Fruit fly (Drosophila melanogaster) whole organism, embryonic: ENCODE measurements around the gene CG3726.
A peak's percentile ranks its signal among the peaks of the same experiment; 100 is the strongest.

Experiments used
- ATbp ChIP-seq: fragments of 200-800 bp; sonication (Bioruptor generic); optimal IDR thresholded peaks from 2 replicates; lab custom pipeline; 2017; ENCODE audit warnings: missing biosample characterization, mild to moderate bottlenecking, missing genetic modification characterization, missing genetic modification reagents
- Aef1 ChIP-seq: fragments of 200-800 bp; sonication (Bioruptor generic); IDR thresholded peaks from 3 replicates; pipeline ENCODE4 v1.3.6; 2022; ENCODE audit warnings: missing biosample characterization, missing genetic modification characterization
- Atf3 ChIP-seq: fragments of 200-800 bp; sonication (Bioruptor generic); optimal IDR thresholded peaks from 3 replicates; lab custom pipeline; 2016; ENCODE audit warnings: missing biosample characterization, missing genetic modification characterization
- Bteb2 ChIP-seq: fragments of 200-800 bp; sonication (Bioruptor generic); optimal IDR thresholded peaks from 2 replicates; lab custom pipeline; 2016; ENCODE audit warnings: missing biosample characterization, missing genetic modification characterization
- CG10979 ChIP-seq: fragments of 200-800 bp; sonication (Bioruptor generic); optimal IDR thresholded peaks from 2 replicates; lab custom pipeline; 2018; ENCODE audit warnings: missing biosample characterization, mild to moderate bottlenecking, missing genetic modification characterization, moderate library complexity
- CG12071 ChIP-seq: fragments of 200-800 bp; sonication (Bioruptor generic); optimal IDR thresholded peaks from 3 replicates; lab custom pipeline; 2018; ENCODE audit warnings: missing biosample characterization, mild to moderate bottlenecking, missing genetic modification characterization
- CG12236 ChIP-seq: fragments of 200-800 bp; sonication (Bioruptor generic); optimal IDR thresholded peaks from 2 replicates; lab custom pipeline; 2016; ENCODE audit warnings: missing biosample characterization, missing genetic modification characterization
- CG1233 ChIP-seq: fragments of 200-800 bp; sonication (Bioruptor generic); optimal IDR thresholded peaks from 4 replicates; lab custom pipeline; 2018; ENCODE audit warnings: missing biosample characterization, mild to moderate bottlenecking, missing genetic modification characterization
- CG12659 ChIP-seq: fragments of 200-800 bp; sonication (Bioruptor generic); optimal IDR thresholded peaks from 3 replicates; lab custom pipeline; 2017; ENCODE audit warnings: mild to moderate bottlenecking, missing biosample characterization, missing genetic modification reagents, missing genetic modification characterization
- CG14710 ChIP-seq: fragments of 200-800 bp; sonication (Bioruptor generic); optimal IDR thresholded peaks from 3 replicates; lab custom pipeline; 2019; ENCODE audit warnings: missing biosample characterization, mild to moderate bottlenecking, missing genetic modification characterization, moderate library complexity
- CG17361 ChIP-seq: fragments of 200-800 bp; sonication (Bioruptor generic); IDR thresholded peaks from 3 replicates; pipeline ENCODE4 v1.3.6; 2022; ENCODE audit warnings: missing biosample characterization, missing genetic modification characterization
- CG18476 ChIP-seq: fragments of 200-800 bp; sonication (Bioruptor generic); optimal IDR thresholded peaks from 2 replicates; lab custom pipeline; 2016; ENCODE audit warnings: missing biosample characterization, mild to moderate bottlenecking, missing genetic modification characterization
- CG31388 ChIP-seq: fragments of 200-800 bp; sonication (Bioruptor generic); optimal IDR thresholded peaks from 2 replicates; lab custom pipeline; 2016; ENCODE audit warnings: missing biosample characterization, missing genetic modification characterization
- CG3995 ChIP-seq: fragments of 200-800 bp; sonication (Bioruptor generic); optimal IDR thresholded peaks from 3 replicates; lab custom pipeline; 2016; ENCODE audit warnings: missing biosample characterization, missing genetic modification characterization
- CG42726 ChIP-seq: fragments of 200-800 bp; sonication (Bioruptor generic); IDR thresholded peaks from 2 replicates; pipeline ENCODE4 v1.3.6; 2022; ENCODE audit warnings: missing biosample characterization, missing genetic modification characterization; ENCODE audit not compliant: partially characterized antibody
- CG5245 ChIP-seq: fragments of 200-800 bp; sonication (Bioruptor generic); optimal IDR thresholded peaks from 3 replicates; lab custom pipeline; 2016; ENCODE audit warnings: missing biosample characterization, missing genetic modification characterization
- CG7963 ChIP-seq: fragments of 200-800 bp; sonication (Bioruptor generic); IDR thresholded peaks from 3 replicates; pipeline ENCODE4 v1.3.6; 2022; ENCODE audit warnings: missing biosample characterization, missing genetic modification characterization; ENCODE audit not compliant: partially characterized antibody
- Camta ChIP-seq: fragments of 200-800 bp; sonication (Bioruptor generic); optimal IDR thresholded peaks from 2 replicates; lab custom pipeline; 2016; ENCODE audit warnings: missing biosample characterization, missing genetic modification characterization
- CoRest ChIP-seq: fragments of 200-800 bp; sonication (Bioruptor generic); optimal IDR thresholded peaks from 3 replicates; lab custom pipeline; 2018; ENCODE audit warnings: missing biosample characterization, mild to moderate bottlenecking, missing genetic modification characterization, moderate library complexity
- Dad ChIP-seq: fragments of 200-800 bp; sonication (Bioruptor generic); optimal IDR thresholded peaks from 3 replicates; lab custom pipeline; 2016; ENCODE audit warnings: missing biosample characterization, missing genetic modification characterization
- Dip2 ChIP-seq: fragments of 200-800 bp; sonication (Bioruptor generic); IDR thresholded peaks from 2 replicates; pipeline ENCODE4 v1.3.6; 2022; ENCODE audit warnings: missing biosample characterization, missing genetic modification characterization
- Mad ChIP-seq: fragments of 200-800 bp; sonication (Bioruptor generic); optimal IDR thresholded peaks from 2 replicates; lab custom pipeline; 2016; ENCODE audit warnings: missing biosample characterization, missing genetic modification characterization
- Max ChIP-seq: fragments of 200-800 bp; sonication (Bioruptor generic); optimal IDR thresholded peaks from 2 replicates; lab custom pipeline; 2016; ENCODE audit warnings: missing biosample characterization, mild to moderate bottlenecking, missing genetic modification characterization
- PHDP ChIP-seq: fragments of 200-800 bp; sonication (Bioruptor generic); optimal IDR thresholded peaks from 3 replicates; lab custom pipeline; 2018; ENCODE audit warnings: missing biosample characterization, mild to moderate bottlenecking, missing genetic modification characterization, moderate library complexity
- Stat92E ChIP-seq, 3 experiments: fragments of >200 bp in 2 of 3; fragments of 200-800 bp in 1 of 3; sonication (Bioruptor generic) in 1 of 3; optimal IDR thresholded peaks; 2 replicates each; lab custom pipeline; 2017 to 2019; ENCODE audit warnings: missing biosample characterization in 3 of 3, missing genetic modification characterization in 3 of 3, mild to moderate bottlenecking in 1 of 3, moderate library complexity in 1 of 3
- TFAM ChIP-seq: fragments of 200-800 bp; sonication (Bioruptor generic); optimal IDR thresholded peaks from 2 replicates; lab custom pipeline; 2017; ENCODE audit warnings: missing biosample characterization, missing genetic modification characterization, inconsistent platforms
- amos ChIP-seq: fragments of 200-800 bp; sonication (Bioruptor generic); IDR thresholded peaks from 2 replicates; pipeline ENCODE4 v1.3.6; 2022; ENCODE audit warnings: missing biosample characterization, missing genetic modification characterization; ENCODE audit not compliant: partially characterized antibody
- ash1 ChIP-seq: fragments of 200-800 bp; sonication (Bioruptor generic); optimal IDR thresholded peaks from 2 replicates; lab custom pipeline; 2018; ENCODE audit warnings: missing biosample characterization, mild to moderate bottlenecking, missing genetic modification characterization
- bbx ChIP-seq: fragments of 200-800 bp; sonication (Bioruptor generic); IDR thresholded peaks from 2 replicates; pipeline ENCODE4 v1.3.6; 2022; ENCODE audit warnings: missing biosample characterization, missing genetic modification characterization; ENCODE audit not compliant: partially characterized antibody
- bsh ChIP-seq, 2 experiments: fragments of 200-800 bp; sonication (Bioruptor generic); optimal IDR thresholded peaks; 2 replicates each; lab custom pipeline; 2017 to 2018; ENCODE audit warnings: mild to moderate bottlenecking in 2 of 2, missing biosample characterization in 2 of 2, missing genetic modification characterization in 2 of 2, moderate library complexity in 1 of 2
- chm ChIP-seq: fragments of 200-800 bp; sonication (Bioruptor generic); IDR thresholded peaks from 2 replicates; pipeline ENCODE4 v1.3.6; 2022; ENCODE audit warnings: missing biosample characterization, missing genetic modification characterization
- crol ChIP-seq: fragments of 200-800 bp; sonication (Bioruptor generic); IDR thresholded peaks from 2 replicates; pipeline ENCODE4 v1.3.6; 2022; ENCODE audit warnings: missing biosample characterization, missing genetic modification characterization
- danr ChIP-seq: fragments of 200-800 bp; sonication (Bioruptor generic); IDR thresholded peaks from 2 replicates; pipeline ENCODE4 v1.3.6; 2022; ENCODE audit warnings: missing biosample characterization, missing genetic modification characterization
- grau ChIP-seq: fragments of 200-800 bp; optimal IDR thresholded peaks from 3 replicates; lab custom pipeline; 2019; ENCODE audit warnings: missing biosample characterization, mild to moderate bottlenecking, missing genetic modification characterization, moderate library complexity
- hb ChIP-seq: fragments of 200-800 bp; sonication (Bioruptor generic); IDR thresholded peaks from 3 replicates; pipeline ENCODE4 v1.3.6; 2022; ENCODE audit warnings: missing biosample characterization, missing genetic modification characterization; ENCODE audit not compliant: partially characterized antibody
- hth ChIP-seq: fragments of >200 bp; optimal IDR thresholded peaks from 2 replicates; lab custom pipeline; 2017; ENCODE audit warnings: inconsistent platforms
- ken ChIP-seq: fragments of 200-800 bp; sonication (Bioruptor generic); IDR thresholded peaks from 3 replicates; pipeline ENCODE4 v1.3.6; 2022; ENCODE audit warnings: missing biosample characterization, missing genetic modification characterization
- klu ChIP-seq: fragments of 200-800 bp; sonication (Bioruptor generic); IDR thresholded peaks from 2 replicates; pipeline ENCODE4 v1.3.6; 2022; ENCODE audit warnings: missing biosample characterization, missing genetic modification characterization
- lola ChIP-seq, 3 experiments: fragments of >200 bp in 2 of 3; fragments of 200-800 bp in 1 of 3; sonication (Bioruptor generic) in 1 of 3; optimal IDR thresholded peaks; 2 replicates each; lab custom pipeline; 2017 to 2019; ENCODE audit warnings: missing biosample characterization in 3 of 3, missing genetic modification characterization in 3 of 3, mild to moderate bottlenecking in 1 of 3, moderate library complexity in 1 of 3
- mirr ChIP-seq: fragments of 200-800 bp; sonication (Bioruptor generic); optimal IDR thresholded peaks from 3 replicates; lab custom pipeline; 2018; ENCODE audit warnings: missing biosample characterization, mild to moderate bottlenecking, missing genetic modification characterization
- onecut ChIP-seq: fragments of 200-800 bp; sonication (Bioruptor generic); IDR thresholded peaks from 2 replicates; pipeline ENCODE4 v1.3.6; 2022; ENCODE audit warnings: missing biosample characterization, missing genetic modification characterization
- otp ChIP-seq: fragments of 200-800 bp; sonication (Bioruptor generic); IDR thresholded peaks from 3 replicates; pipeline ENCODE4, ENCODE4 v1.3.6; 2022; ENCODE audit warnings: missing biosample characterization, missing genetic modification characterization
- pita ChIP-seq: fragments of 200-800 bp; sonication (Bioruptor generic); optimal IDR thresholded peaks from 2 replicates; lab custom pipeline; 2017; ENCODE audit warnings: missing biosample characterization, mild to moderate bottlenecking, missing genetic modification characterization
- prd ChIP-seq, 3 experiments: fragments of >200 bp in 2 of 3; fragments of 200-800 bp in 1 of 3; sonication (Bioruptor generic) in 1 of 3; optimal IDR thresholded peaks in 2 of 3; IDR thresholded peaks in 1 of 3; 2 replicates in 2 of 3; 3 replicates in 1 of 3; pipeline versions ENCODE4 v1.3.6 to Lab custom; 2017 to 2022; ENCODE audit warnings: missing biosample characterization in 1 of 3, missing genetic modification characterization in 1 of 3
- sd ChIP-seq: fragments of 200-800 bp; sonication (Bioruptor generic); optimal IDR thresholded peaks from 3 replicates; lab custom pipeline; 2018; ENCODE audit warnings: missing biosample characterization, mild to moderate bottlenecking, missing genetic modification characterization, moderate library complexity
- tap ChIP-seq: fragments of 200-800 bp; optimal IDR thresholded peaks from 3 replicates; lab custom pipeline; 2019; ENCODE audit warnings: missing biosample characterization, mild to moderate bottlenecking, missing genetic modification characterization, moderate library complexity
- unpg ChIP-seq: fragments of 200-800 bp; sonication (Bioruptor generic); optimal IDR thresholded peaks from 3 replicates; lab custom pipeline; 2018; ENCODE audit warnings: missing biosample characterization, mild to moderate bottlenecking, missing genetic modification characterization, moderate library complexity
- zen ChIP-seq: fragments of 200-800 bp; sonication (Bioruptor generic); optimal IDR thresholded peaks from 3 replicates; lab custom pipeline; 2018; ENCODE audit warnings: missing biosample characterization, mild to moderate bottlenecking, missing genetic modification characterization, moderate library complexity

Gene CG3726

dm6 chrX:5891666-5892444, 25.0 kb upstream of the CG3726 start (continued):
- TF ChIP-seq prd (optimal IDR thresholded peaks at IDR 0.05; lab: Kevin White, UChicago) (no peak), prd (GFP tag; IDR thresholded peaks at IDR 0.05; lab: Robert Waterston, UW) (peak; percentile 49; the same call in 2 of the 3 replicates), tap (tag; lab: Kevin White, UChicago) (no peak), ken (GFP tag; lab: Robert Waterston, UW) (peak; percentile 45; the same call in 1 of the 3 replicates), danr (GFP tag; lab: Robert Waterston, UW) (no peak), chm (GFP tag; lab: Robert Waterston, UW) (no peak), Mad (no peak), CG3995 (GFP tag; lab: Kevin White, UChicago) (no peak), PHDP (peak; percentile 45), CG17361 (GFP tag; lab: Robert Waterston, UW) (no peak), Dip2 (GFP tag; lab: Robert Waterston, UW) (no peak), TFAM (GFP tag; lab: Kevin White, UChicago) (no peak), mirr (GFP tag; lab: Kevin White, UChicago) (no peak), CoRest (tag; lab: Kevin White, UChicago) (peak; percentile 24), CG7963 (no peak), onecut (GFP tag; lab: Robert Waterston, UW) (no peak), bbx (GFP tag; lab: Robert Waterston, UW) (no peak), CG42726 (GFP tag; lab: Robert Waterston, UW) (no peak), Max (peak; percentile 7), ash1 (GFP tag; lab: Kevin White, UChicago) (no peak), zen (tag; lab: Kevin White, UChicago) (no peak), CG12659 (GFP tag; lab: Kevin White, UChicago) (peak; percentile 21), hth (lab: Kevin White, UChicago) (no peak), bsh (GFP tag; optimal IDR thresholded peaks at IDR 0.05; lab: Kevin White, UChicago) (peak; percentile 33 to 58), unpg (GFP tag; lab: Kevin White, UChicago) (peak; percentile 54), hb (GFP tag; lab: Robert Waterston, UW) (no peak), lola (GFP tag; optimal IDR thresholded peaks at IDR 0.05; lab: Kevin White, UChicago) (no peak), CG5245 (GFP tag; lab: Kevin White, UChicago) (no peak), Dad (GFP tag; lab: Kevin White, UChicago) (no peak), ATbp (GFP tag; lab: Kevin White, UChicago) (no peak), CG18476 (GFP tag; lab: Kevin White, UChicago) (no peak), Atf3 (GFP tag; lab: Kevin White, UChicago) (no peak), Bteb2 (GFP tag; lab: Kevin White, UChicago) (peak; percentile 20), CG12236 (GFP tag; lab: Kevin White, UChicago) (no peak), CG10979 (tag; lab: Kevin White, UChicago) (peak; percentile 15), sd (tag; lab: Kevin White, UChicago) (no peak), crol (GFP tag; lab: Robert Waterston, UW) (no peak), CG31388 (no peak), Stat92E (GFP tag; optimal IDR thresholded peaks at IDR 0.05; lab: Kevin White, UChicago) (no peak), otp (GFP tag; lab: Robert Waterston, UW) (no peak), Camta (GFP tag; lab: Kevin White, UChicago) (peak; percentile 40), pita (no peak), amos (GFP tag; lab: Robert Waterston, UW) (no peak), klu (0 out of 2 replicates have a peak, but pooled peaks have one; percentile 17), CG1233 (no peak), CG14710 (tag; lab: Kevin White, UChicago) (peak; percentile 9), CG12071 (GFP tag; lab: Kevin White, UChicago) (no peak), Aef1 (GFP tag; lab: Robert Waterston, UW) (no peak), grau (tag; lab: Kevin White, UChicago) (peak; percentile 14)
